Worm (Caenorhabditis elegans) whole organism, L4 larva: ENCODE data around the gene ZK177.11.

Source experiments
- F10B5.3 ChIP-seq: sonication (generic microtip); optimal IDR thresholded peaks from 2 replicates; lab custom pipeline; 2016; ENCODE audit warnings: mild to moderate bottlenecking, missing genetic modification characterization, missing compliant biosample characterization
- F37D6.2 ChIP-seq: sonication (generic microtip); optimal IDR thresholded peaks from 2 replicates; lab custom pipeline; 2016; ENCODE audit warnings: mild to moderate bottlenecking, missing genetic modification characterization, missing compliant biosample characterization
- F49E8.2 ChIP-seq: sonication (generic microtip); optimal IDR thresholded peaks from 2 replicates; lab custom pipeline; 2016; ENCODE audit warnings: missing compliant biosample characterization, mild to moderate bottlenecking, missing genetic modification characterization, borderline replicate concordance
- T26A8.4 ChIP-seq: fragments of 200-800 bp; sonication (Bioruptor generic); IDR thresholded peaks from 2 replicates; pipeline ENCODE4 v1.3.6; 2022; ENCODE audit warnings: missing genetic modification characterization, missing compliant biosample characterization
- Y48G9A.11 ChIP-seq: fragments of 200-800 bp; sonication (Bioruptor generic); IDR thresholded peaks from 2 replicates; pipeline ENCODE4 v1.3.6; 2022; ENCODE audit warnings: missing genetic modification reagents, missing genetic modification characterization, missing compliant biosample characterization
- Y5F2A.4 ChIP-seq: fragments of 200-800 bp; sonication (Bioruptor generic); optimal IDR thresholded peaks from 2 replicates; lab custom pipeline; 2018; ENCODE audit warnings: mild to moderate bottlenecking, missing genetic modification characterization, missing compliant biosample characterization
- ZK337.2 ChIP-seq: fragments of 200-800 bp; sonication (Bioruptor generic); IDR thresholded peaks from 2 replicates; pipeline ENCODE4 v1.3.6; 2022; ENCODE audit warnings: missing genetic modification reagents, missing genetic modification characterization, missing compliant biosample characterization
- ZK546.5 ChIP-seq, 2 experiments: sonication (generic microtip); optimal IDR thresholded peaks; 2 replicates each; lab custom pipeline; 2017; ENCODE audit warnings: missing biosample characterization in 2 of 2, missing genetic modification characterization in 2 of 2
- ama-1 ChIP-seq: fragments of 150-350 bp; optimal IDR thresholded peaks from 2 replicates; lab custom pipeline; 2014; ENCODE audit warnings: inconsistent platforms, mixed read lengths
- ceh-32 ChIP-seq: sonication (generic microtip); optimal IDR thresholded peaks from 2 replicates; lab custom pipeline; 2016; ENCODE audit warnings: mild to moderate bottlenecking, missing genetic modification characterization, missing compliant biosample characterization; ENCODE audit not compliant: poor library complexity
- ceh-44 ChIP-seq: fragments of 200-800 bp; sonication (Bioruptor generic); IDR thresholded peaks from 2 replicates; pipeline ENCODE4 v1.3.6; 2022; ENCODE audit warnings: missing genetic modification reagents, missing genetic modification characterization, missing compliant biosample characterization
- ceh-62 ChIP-seq: sonication (generic microtip); optimal IDR thresholded peaks from 2 replicates; lab custom pipeline; 2017; ENCODE audit warnings: missing biosample characterization, missing genetic modification characterization
- ctbp-1 ChIP-seq: fragments of 200-800 bp; sonication (Bioruptor generic); IDR thresholded peaks from 2 replicates; pipeline ENCODE4 v1.3.6; 2022; ENCODE audit warnings: missing genetic modification reagents, missing genetic modification characterization, missing compliant biosample characterization
- daf-12 ChIP-seq: fragments of 150-350 bp; optimal IDR thresholded peaks from 2 replicates; lab custom pipeline; 2014; ENCODE audit warnings: missing biosample characterization, missing genetic modification reagents, missing genetic modification characterization
- daf-19 ChIP-seq: fragments of 200-800 bp; sonication (Bioruptor generic); conservative IDR thresholded peaks from 2 replicates; pipeline ENCODE4 v1.3.6; 2022; ENCODE audit warnings: missing genetic modification characterization, missing compliant biosample characterization
- daf-8 ChIP-seq: fragments of 200-800 bp; sonication (Bioruptor generic); IDR thresholded peaks from 2 replicates; pipeline ENCODE4 v1.3.6; 2022; ENCODE audit warnings: missing genetic modification characterization, missing compliant biosample characterization
- dmd-6 ChIP-seq: fragments of 200-800 bp; sonication (Bioruptor generic); IDR thresholded peaks from 2 replicates; pipeline ENCODE4 v1.3.6; 2022; ENCODE audit warnings: missing genetic modification reagents, missing genetic modification characterization, missing compliant biosample characterization
- dmd-9 ChIP-seq: fragments of 200-800 bp; sonication (Bioruptor generic); IDR thresholded peaks from 2 replicates; pipeline ENCODE4 v1.3.6; 2022; ENCODE audit warnings: missing genetic modification reagents, missing genetic modification characterization, missing compliant biosample characterization
- duxl-1 ChIP-seq: sonication (generic microtip); optimal IDR thresholded peaks from 2 replicates; lab custom pipeline; 2016; ENCODE audit warnings: mild to moderate bottlenecking, missing genetic modification characterization, moderate library complexity, missing compliant biosample characterization; ENCODE audit not compliant: poor library complexity
- dve-1 ChIP-seq: sonication (generic microtip); optimal IDR thresholded peaks from 2 replicates; lab custom pipeline; 2017; ENCODE audit warnings: antibody characterized with exemption, mild to moderate bottlenecking, missing genetic modification characterization, missing compliant biosample characterization; ENCODE audit not compliant: insufficient read depth
- egl-27 ChIP-seq: sonication (generic microtip); optimal IDR thresholded peaks from 3 replicates; lab custom pipeline; 2017; ENCODE audit warnings: missing biosample characterization, missing genetic modification reagents, missing genetic modification characterization
- egl-43 ChIP-seq: fragments of 200-800 bp; sonication (Bioruptor generic); IDR thresholded peaks from 2 replicates; pipeline ENCODE4 v1.3.6; 2022; ENCODE audit warnings: missing genetic modification reagents, missing genetic modification characterization, missing compliant biosample characterization
- hif-1 ChIP-seq, 2 experiments: sonication (generic microtip); optimal IDR thresholded peaks; 2 replicates each; lab custom pipeline; 2016 to 2017; ENCODE audit warnings: missing compliant biosample characterization in 2 of 2, missing genetic modification characterization in 2 of 2, missing genetic modification reagents in 2 of 2, missing genotype in 2 of 2, mild to moderate bottlenecking in 1 of 2
- jun-1 ChIP-seq: fragments of 150-350 bp; optimal IDR thresholded peaks from 2 replicates; lab custom pipeline; 2014; ENCODE audit warnings: missing biosample characterization, missing genetic modification reagents, missing genetic modification characterization
- lin-1 ChIP-seq: fragments of 200-800 bp; sonication (Bioruptor generic); IDR thresholded peaks from 2 replicates; pipeline ENCODE4 v1.3.6; 2022; ENCODE audit warnings: missing genetic modification reagents, missing genetic modification characterization, missing compliant biosample characterization
- lin-13 ChIP-seq: fragments of 150-350 bp; optimal IDR thresholded peaks from 2 replicates; lab custom pipeline; 2014; ENCODE audit warnings: missing biosample characterization, missing genetic modification reagents, missing genetic modification characterization
- lin-15B ChIP-seq: fragments of 150-350 bp; sonication (generic microtip); optimal IDR thresholded peaks from 3 replicates; lab custom pipeline; 2014; ENCODE audit warnings: missing biosample characterization, missing genetic modification characterization
- lin-29 ChIP-seq: fragments of 200-800 bp; sonication (Bioruptor generic); IDR thresholded peaks from 2 replicates; pipeline ENCODE4 v1.3.6; 2022; ENCODE audit warnings: missing genetic modification reagents, missing genetic modification characterization, missing compliant biosample characterization
- mdl-1 ChIP-seq, 2 experiments: fragments of 150-350 bp in 1 of 2; sonication (generic microtip) in 1 of 2; optimal IDR thresholded peaks; 2 replicates each; lab custom pipeline; 2014 to 2017; ENCODE audit warnings: missing biosample characterization in 2 of 2, missing genetic modification characterization in 2 of 2
- mdt-29 ChIP-seq: fragments of 200-800 bp; sonication (Bioruptor generic); IDR thresholded peaks from 2 replicates; pipeline ENCODE4 v1.3.6; 2022; ENCODE audit warnings: missing genetic modification reagents, missing genetic modification characterization, missing compliant biosample characterization
- mes-2 ChIP-seq: sonication (generic microtip); optimal IDR thresholded peaks from 2 replicates; lab custom pipeline; 2016; ENCODE audit warnings: missing genotype, mild to moderate bottlenecking, missing genetic modification characterization, missing compliant biosample characterization; ENCODE audit not compliant: poor library complexity, severe bottlenecking
- mxl-2 ChIP-seq: fragments of 200-800 bp; sonication (Bioruptor generic); conservative IDR thresholded peaks from 2 replicates; pipeline ENCODE4 v1.3.6; 2022; ENCODE audit warnings: missing genetic modification reagents, missing genetic modification characterization, missing compliant biosample characterization
- nhr-10 ChIP-seq: fragments of 150-350 bp; optimal IDR thresholded peaks from 2 replicates; lab custom pipeline; 2014; ENCODE audit warnings: missing biosample characterization, missing genetic modification characterization
- nhr-102 ChIP-seq: sonication (generic microtip); optimal IDR thresholded peaks from 2 replicates; lab custom pipeline; 2016; ENCODE audit warnings: mild to moderate bottlenecking, missing genetic modification characterization, moderate library complexity, missing compliant biosample characterization
- nhr-111 ChIP-seq: fragments of 200-800 bp; sonication (Bioruptor generic); optimal IDR thresholded peaks from 2 replicates; lab custom pipeline; 2018; ENCODE audit warnings: mild to moderate bottlenecking, missing genetic modification characterization, missing compliant biosample characterization
- nhr-237 ChIP-seq: sonication (generic microtip); optimal IDR thresholded peaks from 2 replicates; lab custom pipeline; 2017; ENCODE audit warnings: missing biosample characterization, missing genetic modification characterization
- nhr-28 ChIP-seq: fragments of 150-350 bp; optimal IDR thresholded peaks from 2 replicates; lab custom pipeline; 2014; ENCODE audit warnings: missing biosample characterization, missing genetic modification characterization
- nhr-42 ChIP-seq: fragments of 200-800 bp; sonication (Bioruptor generic); IDR thresholded peaks from 2 replicates; pipeline ENCODE4 v1.3.6; 2022; ENCODE audit warnings: missing genetic modification characterization, missing compliant biosample characterization
- nhr-48 ChIP-seq: sonication (generic microtip); optimal IDR thresholded peaks from 2 replicates; lab custom pipeline; 2016; ENCODE audit warnings: mild to moderate bottlenecking, missing genetic modification characterization, missing compliant biosample characterization
- nhr-76 ChIP-seq: fragments of 150-350 bp; optimal IDR thresholded peaks from 2 replicates; lab custom pipeline; 2014; ENCODE audit warnings: missing biosample characterization, missing genetic modification characterization
- pqm-1 ChIP-seq: sonication (generic microtip); optimal IDR thresholded peaks from 2 replicates; lab custom pipeline; 2017; ENCODE audit warnings: missing biosample characterization, missing genetic modification characterization
- rbr-2 ChIP-seq: sonication (generic microtip); optimal IDR thresholded peaks from 2 replicates; lab custom pipeline; 2016; ENCODE audit warnings: missing genotype, missing genetic modification characterization, missing compliant biosample characterization
- spr-1 ChIP-seq: sonication (generic microtip); optimal IDR thresholded peaks from 2 replicates; lab custom pipeline; 2016; ENCODE audit warnings: mild to moderate bottlenecking, missing genetic modification characterization, missing compliant biosample characterization
- spr-3 ChIP-seq: fragments of 200-800 bp; sonication (Bioruptor generic); optimal IDR thresholded peaks from 2 replicates; lab custom pipeline; 2018; ENCODE audit warnings: mild to moderate bottlenecking, missing genetic modification characterization, missing compliant biosample characterization
- tag-97 ChIP-seq: fragments of 200-800 bp; sonication (Bioruptor generic); IDR thresholded peaks from 2 replicates; pipeline ENCODE4 v1.3.6; 2022; ENCODE audit warnings: missing genetic modification characterization, missing compliant biosample characterization
- unc-130 ChIP-seq: sonication (generic microtip); optimal IDR thresholded peaks from 2 replicates; lab custom pipeline; 2016; ENCODE audit warnings: missing genetic modification reagents, missing genetic modification characterization, missing compliant biosample characterization
- unc-39 ChIP-seq: sonication (generic microtip); optimal IDR thresholded peaks from 2 replicates; lab custom pipeline; 2017; ENCODE audit warnings: missing biosample characterization, missing genetic modification characterization
- unc-62 ChIP-seq, 3 experiments: fragments of 150-350 bp in 1 of 3; sonication (generic microtip); optimal IDR thresholded peaks in 2 of 3; peaks in 1 of 3; 1 replicate in 1 of 3; 2 replicates in 2 of 3; lab custom pipeline; 2014 to 2017; ENCODE audit warnings: missing biosample characterization in 3 of 3, missing genetic modification characterization in 3 of 3, missing genetic modification reagents in 3 of 3, missing genotype in 1 of 3
- zfp-2 ChIP-seq: sonication (generic microtip); optimal IDR thresholded peaks from 2 replicates; lab custom pipeline; 2016; ENCODE audit warnings: mild to moderate bottlenecking, missing genetic modification characterization, missing compliant biosample characterization
- zip-11 ChIP-seq: fragments of 200-800 bp; sonication (Bioruptor generic); IDR thresholded peaks from 2 replicates; pipeline ENCODE4 v1.3.6; 2022; ENCODE audit warnings: missing genetic modification characterization, missing compliant biosample characterization
- zip-2 ChIP-seq: fragments of 150-350 bp; optimal IDR thresholded peaks from 2 replicates; lab custom pipeline; 2014; ENCODE audit warnings: missing biosample characterization, missing genetic modification characterization

The ZK177.11 gene

ce11 chrII:5544145-5544515 is 21.4 kb downstream of the ZK177.11 start (continued):
- peak in 1 of 2 experiments; percentile 95 for TF ChIP-seq unc-62 (GFP tag; optimal IDR thresholded peaks at IDR 0.05 in 1 of 2; lab: Kevin White, UChicago)
- no peak for TF ChIP-seq unc-62 (tag; optimal IDR thresholded peaks at IDR 0.05; lab: Kevin White, UChicago)
- TF ChIP-seq egl-43 (GFP tag; lab: Robert Waterston, UW): peak; percentile 65; the same call in 1 of the 2 replicates
- peak; percentile 81 for TF ChIP-seq mes-2 (tag; lab: Kevin White, UChicago)
- peak; percentile 46 for TF ChIP-seq duxl-1 (tag; lab: Kevin White, UChicago)
- TF ChIP-seq F37D6.2 (tag; lab: Kevin White, UChicago): no peak
- no peak for TF ChIP-seq ceh-44 (GFP tag; lab: Robert Waterston, UW)
- TF ChIP-seq egl-27: peak; percentile 48
- TF ChIP-seq unc-130 (GFP tag; lab: Kevin White, UChicago): no peak
- TF ChIP-seq dve-1 (tag; lab: Kevin White, UChicago): peak; percentile 96
- peak; percentile 10 for TF ChIP-seq nhr-102 (tag; lab: Kevin White, UChicago)
- peak; percentile 97 for TF ChIP-seq mdt-29
- TF ChIP-seq lin-13 (GFP tag; lab: Kevin White, UChicago): peak; percentile 57
- no peak for TF ChIP-seq nhr-237 (tag; lab: Kevin White, UChicago)
- TF ChIP-seq ama-1: peak; percentile 99
- no peak for TF ChIP-seq zip-11 (GFP tag; lab: Robert Waterston, UW)
- TF ChIP-seq ceh-32 (tag; lab: Kevin White, UChicago): no peak
- TF ChIP-seq ceh-62 (tag; lab: Kevin White, UChicago): no peak
- TF ChIP-seq ctbp-1 (GFP tag; lab: Robert Waterston, UW): 0 out of 2 replicates have a peak, but pooled peaks have one; percentile 17
- peak; percentile 86 for TF ChIP-seq nhr-42 (GFP tag; lab: Robert Waterston, UW)
- TF ChIP-seq ZK337.2: no peak
- TF ChIP-seq lin-1: peak; percentile 59; the same call in 1 of the 2 replicates
- no peak for TF ChIP-seq lin-15B (tag; lab: Kevin White, UChicago)
- TF ChIP-seq nhr-48 (tag; lab: Kevin White, UChicago): no peak
- peak in 1 of 2 experiments; percentile 34 for TF ChIP-seq hif-1 (tag; optimal IDR thresholded peaks at IDR 0.05; lab: Kevin White, UChicago)
- TF ChIP-seq Y48G9A.11 (GFP tag; lab: Robert Waterston, UW): no peak
- no peak for TF ChIP-seq nhr-76
- TF ChIP-seq dmd-6 (GFP tag; lab: Robert Waterston, UW): peak; percentile 80
- TF ChIP-seq T26A8.4: peak; percentile 4
- peak in 1 of 2 experiments; percentile 45 for TF ChIP-seq mdl-1 (tag; optimal IDR thresholded peaks at IDR 0.05; lab: Kevin White, UChicago)
- no peak for TF ChIP-seq zip-2 (tag; lab: Kevin White, UChicago)
- TF ChIP-seq dmd-9 (GFP tag; lab: Robert Waterston, UW): peak; percentile 62; the same call in 1 of the 2 replicates
- TF ChIP-seq F10B5.3 (tag; lab: Kevin White, UChicago): no peak
- no peak for TF ChIP-seq unc-39
- no peak for TF ChIP-seq F49E8.2 (tag; lab: Kevin White, UChicago)
- no peak for TF ChIP-seq ZK546.5 (tag; optimal IDR thresholded peaks at IDR 0.05; lab: Kevin White, UChicago)
- TF ChIP-seq pqm-1 (tag; lab: Kevin White, UChicago): no peak
- TF ChIP-seq nhr-28 (tag; lab: Kevin White, UChicago): peak; percentile 71
- TF ChIP-seq spr-3 (GFP tag; lab: Kevin White, UChicago): no peak
- no peak for TF ChIP-seq jun-1
- TF ChIP-seq nhr-10 (tag; lab: Kevin White, UChicago): peak; percentile 72
- TF ChIP-seq Y5F2A.4 (GFP tag; lab: Kevin White, UChicago): no peak
- no peak for TF ChIP-seq zfp-2 (tag; lab: Kevin White, UChicago)
- no peak for TF ChIP-seq spr-1
- no peak for TF ChIP-seq daf-12 (tag; lab: Kevin White, UChicago)
- TF ChIP-seq rbr-2: no peak
- no peak for TF ChIP-seq nhr-111 (GFP tag; lab: Kevin White, UChicago)
- no peak for TF ChIP-seq daf-19 (GFP tag; lab: Robert Waterston, UW)
- TF ChIP-seq mxl-2: peak; percentile 60; the same call in 1 of the 2 replicates
- TF ChIP-seq daf-8 (GFP tag; lab: Robert Waterston, UW): no peak
- TF ChIP-seq lin-29 (GFP tag; lab: Robert Waterston, UW): no peak
- no peak for TF ChIP-seq tag-97 (GFP tag; lab: Robert Waterston, UW)
